Fruit fly (Drosophila melanogaster): ENCODE results near the gene SdhBL.

The SdhBL gene

dm6 chrX:18848338-18849021, 45.8 kb upstream of the SdhBL start, which contains the start of gene shop (continued):
- TF ChIP-seq CG15514 (GFP tag; optimal IDR thresholded peaks at IDR 0.05) (peak; percentile 46), CG31388 (GFP tag; optimal IDR thresholded peaks at IDR 0.05) (peak; percentile 54), CG10147 (GFP tag; optimal IDR thresholded peaks at IDR 0.05) (peak; percentile 90), NFAT (GFP tag; IDR thresholded peaks at IDR 0.05) (peak; percentile 61; the same call in 1 of the 2 replicates), CG42726 (GFP tag; IDR thresholded peaks at IDR 0.05; ENCODE audit: partially characterized antibody) (0 out of 2 replicates have a peak, but pooled peaks have one; percentile 46), trh (GFP tag; optimal IDR thresholded peaks at IDR 0.05) (peak; percentile 46), Lim3 (GFP tag; IDR thresholded peaks at IDR 0.05) (no peak), CG12236 (GFP tag; optimal IDR thresholded peaks at IDR 0.05) (no peak), CG9437 (GFP tag; optimal IDR thresholded peaks at IDR 0.05) (peak; percentile 90), Six4 (GFP tag; optimal IDR thresholded peaks at IDR 0.05) (peak; percentile 80), fu2 (GFP tag; optimal IDR thresholded peaks at IDR 0.05) (peak; percentile 77), lilli (GFP tag; optimal IDR thresholded peaks at IDR 0.05) (peak; percentile 84), ttk (GFP tag; IDR thresholded peaks at IDR 0.05) (peak; percentile 67), NfI (GFP tag; optimal IDR thresholded peaks at IDR 0.05) (peak; percentile 86), yki (optimal IDR thresholded peaks at IDR 0.05) (no peak), CG3407 (GFP tag; optimal IDR thresholded peaks at IDR 0.05) (peak; percentile 61), CG32767 (GFP tag; IDR thresholded peaks at IDR 0.05) (peak; percentile 76; the same call in 1 of the 2 replicates), chinmo (GFP tag; IDR thresholded peaks at IDR 0.05; ENCODE audit: partially characterized antibody) (no peak), CG4854 (GFP tag; optimal IDR thresholded peaks at IDR 0.05) (peak; percentile 51), usp (GFP tag; optimal IDR thresholded peaks at IDR 0.05) (no peak), stwl (tag; optimal IDR thresholded peaks at IDR 0.05) (no peak), nerfin-1 (tag; optimal IDR thresholded peaks at IDR 0.05) (peak; percentile 81), gcm (GFP tag; optimal IDR thresholded peaks at IDR 0.05) (peak; percentile 74), CG10267 (tag; optimal IDR thresholded peaks at IDR 0.05) (peak; percentile 73), wdn (GFP tag; IDR thresholded peaks at IDR 0.05) (peak; percentile 52; the same call in 1 of the 2 replicates), CG14441 (GFP tag; IDR thresholded peaks at IDR 0.05) (peak; percentile 57; the same call in 1 of the 2 replicates), CG14965 (GFP tag; optimal IDR thresholded peaks at IDR 0.05; ENCODE audit: borderline replicate concordance) (no peak), H2.0 (GFP tag; IDR thresholded peaks at IDR 0.05) (peak; percentile 63), hkb (optimal IDR thresholded peaks at IDR 0.05) (no peak), hkb (GFP tag; IDR thresholded peaks at IDR 0.05) (peak; percentile 60), kni (GFP tag; optimal IDR thresholded peaks at IDR 0.05) (peak; percentile 15), CG11696 (GFP tag; IDR thresholded peaks at IDR 0.05) (0 out of 2 replicates have a peak, but pooled peaks have one; percentile 27), CG16815 (GFP tag; optimal IDR thresholded peaks at IDR 0.05) (peak; percentile 78), Meics (GFP tag; optimal IDR thresholded peaks at IDR 0.05) (peak; percentile 90), CG1602 (GFP tag; optimal IDR thresholded peaks at IDR 0.05) (peak; percentile 82), CG13296 (GFP tag; optimal IDR thresholded peaks at IDR 0.05) (peak; percentile 83), CG43689 (GFP tag; IDR thresholded peaks at IDR 0.05) (0 out of 2 replicates have a peak, but pooled peaks have one; percentile 36), Xrp1 (GFP tag; IDR thresholded peaks at IDR 0.05) (peak; percentile 73), sug (tag; optimal IDR thresholded peaks at IDR 0.05) (peak; percentile 86), CG10366 (GFP tag; IDR thresholded peaks at IDR 0.05) (peak; percentile 67), chif (GFP tag; optimal IDR thresholded peaks at IDR 0.05) (peak; percentile 34 to 79), gro (GFP tag; optimal IDR thresholded peaks at IDR 0.05) (peak; percentile 52), CG13775 (GFP tag; optimal IDR thresholded peaks at IDR 0.05) (peak; percentile 83), CG15011 (GFP tag; optimal IDR thresholded peaks at IDR 0.05) (peak; percentile 83), psq (GFP tag; optimal IDR thresholded peaks at IDR 0.05) (peak; percentile 31), CG4707 (GFP tag; optimal IDR thresholded peaks at IDR 0.05) (peak; percentile 64), CG2712 (tag; optimal IDR thresholded peaks at IDR 0.05) (peak; percentile 87), CG13624 (GFP tag; optimal IDR thresholded peaks at IDR 0.05) (peak; percentile 64), Awh (GFP tag; IDR thresholded peaks at IDR 0.05) (peak; percentile 74), abd-A (tag; optimal IDR thresholded peaks at IDR 0.05) (no peak)

All from whole organism, embryonic.